Fruit fly (Drosophila melanogaster) whole organism, wandering third instar larva: ENCODE results near the gene CG3386.

Experiments
- Abd-B ChIP-seq: fragments of >200 bp; optimal IDR thresholded peaks from 2 replicates; lab custom pipeline; 2017; ENCODE audit warnings: missing biosample characterization, missing genetic modification characterization
- CG32264 ChIP-seq: fragments of 200-800 bp; sonication (Bioruptor generic); optimal IDR thresholded peaks from 2 replicates; lab custom pipeline; 2016; ENCODE audit warnings: missing biosample characterization, missing genetic modification characterization
- CG9705 ChIP-seq: fragments of 200-800 bp; sonication (Bioruptor generic); optimal IDR thresholded peaks from 2 replicates; lab custom pipeline; 2018; ENCODE audit warnings: missing biosample characterization, mild to moderate bottlenecking, missing genetic modification characterization
- CrebA ChIP-seq: fragments of 200-800 bp; sonication (Bioruptor generic); optimal IDR thresholded peaks from 2 replicates; lab custom pipeline; 2016; ENCODE audit warnings: missing biosample characterization, mild to moderate bottlenecking, missing genetic modification characterization, borderline replicate concordance
- Dfd ChIP-seq: fragments of >200 bp; optimal IDR thresholded peaks from 2 replicates; lab custom pipeline; 2017; ENCODE audit warnings: missing biosample characterization, missing genetic modification characterization
- Dif ChIP-seq: fragments of 200-275, 200-300 bp; sonication (Bioruptor generic); optimal IDR thresholded peaks from 2 replicates; lab custom pipeline; 2018; ENCODE audit warnings: missing biosample characterization, missing genetic modification characterization; ENCODE audit not compliant: partially characterized antibody
- GATAd ChIP-seq: sonication (Bioruptor generic); optimal IDR thresholded peaks from 2 replicates; lab custom pipeline; 2016; ENCODE audit warnings: missing biosample characterization, missing genetic modification characterization
- HLH106 ChIP-seq: fragments of 200-800 bp; optimal IDR thresholded peaks from 3 replicates; lab custom pipeline; 2019; ENCODE audit warnings: missing biosample characterization, mild to moderate bottlenecking, missing genetic modification characterization, moderate library complexity
- Hnf4 ChIP-seq: fragments of 200-800 bp; sonication (Bioruptor generic); optimal IDR thresholded peaks from 2 replicates; lab custom pipeline; 2016; ENCODE audit warnings: missing biosample characterization, mild to moderate bottlenecking, missing genetic modification characterization
- Hr78 ChIP-seq: fragments of >200 bp; optimal IDR thresholded peaks from 2 replicates; lab custom pipeline; 2017; ENCODE audit warnings: missing biosample characterization, missing genetic modification characterization
- Hr83 ChIP-seq: fragments of 200-300 bp; sonication (Bioruptor generic); optimal IDR thresholded peaks from 2 replicates; lab custom pipeline; 2016; ENCODE audit warnings: missing biosample characterization, mild to moderate bottlenecking, missing genetic modification characterization, moderate library complexity; ENCODE audit not compliant: poor library complexity, severe bottlenecking
- Jra ChIP-seq: sonication (Bioruptor generic); optimal IDR thresholded peaks from 2 replicates; lab custom pipeline; 2016; ENCODE audit warnings: missing biosample characterization, missing genetic modification characterization
- Mio ChIP-seq: sonication (Bioruptor generic); optimal IDR thresholded peaks from 2 replicates; lab custom pipeline; 2016; ENCODE audit warnings: missing biosample characterization, missing genetic modification characterization
- Myc ChIP-seq: fragments of >200 bp; optimal IDR thresholded peaks from 2 replicates; lab custom pipeline; 2017
- N ChIP-seq: fragments of >200 bp; optimal IDR thresholded peaks from 2 replicates; lab custom pipeline; 2018; ENCODE audit warnings: missing biosample characterization, missing external identifiers, missing genetic modification characterization
- OdsH ChIP-seq: fragments of 200-800 bp; sonication (Bioruptor generic); optimal IDR thresholded peaks from 2 replicates; lab custom pipeline; 2016; ENCODE audit warnings: missing biosample characterization, mild to moderate bottlenecking, missing genetic modification characterization
- Rel ChIP-seq, 2 experiments: fragments of 200-800 bp; sonication (Bioruptor generic) in 1 of 2; optimal IDR thresholded peaks; 2 replicates in 1 of 2; 3 replicates in 1 of 2; lab custom pipeline; 2016 to 2019; ENCODE audit warnings: mild to moderate bottlenecking in 2 of 2, missing biosample characterization in 2 of 2, missing genetic modification characterization in 2 of 2, moderate library complexity in 1 of 2
- Sp1 ChIP-seq: fragments of 200-800 bp; sonication (Bioruptor generic); optimal IDR thresholded peaks from 3 replicates; lab custom pipeline; 2019; ENCODE audit warnings: missing biosample characterization, mild to moderate bottlenecking, missing genetic modification characterization, moderate library complexity
- Vsx2 ChIP-seq: fragments of 200-300, 225-300 bp; sonication (Bioruptor generic); optimal IDR thresholded peaks from 2 replicates; lab custom pipeline; 2018; ENCODE audit warnings: missing biosample characterization, missing genetic modification characterization; ENCODE audit not compliant: partially characterized antibody
- br ChIP-seq: fragments of 200-800 bp; sonication (Bioruptor generic); optimal IDR thresholded peaks from 2 replicates; lab custom pipeline; 2016; ENCODE audit warnings: missing biosample characterization, missing genetic modification characterization
- brk ChIP-seq: fragments of 200-800 bp; sonication (Bioruptor generic); optimal IDR thresholded peaks from 2 replicates; lab custom pipeline; 2016; ENCODE audit warnings: missing biosample characterization, mild to moderate bottlenecking, missing genetic modification characterization
- dmrt93B ChIP-seq: fragments of 200-800 bp; sonication (Bioruptor generic); optimal IDR thresholded peaks from 2 replicates; lab custom pipeline; 2018; ENCODE audit warnings: missing biosample characterization, mild to moderate bottlenecking, missing genetic modification characterization
- dsf ChIP-seq: sonication (Bioruptor generic); optimal IDR thresholded peaks from 2 replicates; lab custom pipeline; 2016; ENCODE audit warnings: missing biosample characterization, missing genetic modification characterization, borderline replicate concordance
- foxo ChIP-seq, 2 experiments: fragments of 200-800 bp; sonication (Bioruptor generic); optimal IDR thresholded peaks; 2 replicates in 1 of 2; 3 replicates in 1 of 2; lab custom pipeline; 2016 to 2017; ENCODE audit warnings: missing biosample characterization in 2 of 2, missing genetic modification characterization in 2 of 2
- fru ChIP-seq: fragments of 200-800 bp; sonication (Bioruptor generic); optimal IDR thresholded peaks from 3 replicates; lab custom pipeline; 2016; ENCODE audit warnings: missing biosample characterization, mild to moderate bottlenecking, missing genetic modification characterization
- h ChIP-seq: fragments of 200-800 bp; sonication (Bioruptor generic); optimal IDR thresholded peaks from 3 replicates; lab custom pipeline; 2016; ENCODE audit warnings: missing biosample characterization, mild to moderate bottlenecking, missing genetic modification characterization
- jim ChIP-seq: fragments of 175-275, 200-325 bp; sonication (Bioruptor generic); optimal IDR thresholded peaks from 2 replicates; lab custom pipeline; 2016; ENCODE audit warnings: missing biosample characterization, mild to moderate bottlenecking, missing genetic modification characterization
- lola ChIP-seq: fragments of >200 bp; optimal IDR thresholded peaks from 2 replicates; lab custom pipeline; 2017; ENCODE audit warnings: missing biosample characterization, missing genetic modification characterization
- pan ChIP-seq: fragments of >200 bp; optimal IDR thresholded peaks from 2 replicates; lab custom pipeline; 2017
- psq ChIP-seq: fragments of 200-800 bp; sonication (Bioruptor generic); optimal IDR thresholded peaks from 3 replicates; lab custom pipeline; 2017; ENCODE audit warnings: missing biosample characterization, mild to moderate bottlenecking, missing genetic modification characterization, moderate library complexity
- rgr ChIP-seq: fragments of 200-800 bp; sonication (Bioruptor generic); optimal IDR thresholded peaks from 3 replicates; lab custom pipeline; 2016; ENCODE audit warnings: missing biosample characterization, mild to moderate bottlenecking, missing genetic modification characterization
- sage ChIP-seq: fragments of 200-800 bp; sonication (Bioruptor generic); optimal IDR thresholded peaks from 2 replicates; lab custom pipeline; 2016; ENCODE audit warnings: missing biosample characterization, mild to moderate bottlenecking, missing genetic modification characterization
- sv ChIP-seq: fragments of 200-800 bp; sonication (Bioruptor generic); optimal IDR thresholded peaks from 3 replicates; lab custom pipeline; 2016; ENCODE audit warnings: missing biosample characterization, missing genetic modification characterization
- tai ChIP-seq: sonication (Bioruptor generic); optimal IDR thresholded peaks from 2 replicates; lab custom pipeline; 2016; ENCODE audit warnings: missing biosample characterization, missing genetic modification characterization
- usp ChIP-seq: fragments of >200 bp; optimal IDR thresholded peaks from 2 replicates; lab custom pipeline; 2017; ENCODE audit warnings: missing biosample characterization, missing genetic modification characterization
- woc ChIP-seq: sonication (Bioruptor generic); optimal IDR thresholded peaks from 2 replicates; lab custom pipeline; 2016; ENCODE audit warnings: missing biosample characterization, mild to moderate bottlenecking, missing genetic modification characterization

CG3386 gene

dm6 chr3L:727190-727589 is 44.9 kb upstream of the CG3386 start:
- TF ChIP-seq brk (GFP tag; lab: Kevin White, UChicago) = no peak
- TF ChIP-seq dmrt93B (GFP tag; lab: Kevin White, UChicago) = peak; percentile 2
- TF ChIP-seq usp (GFP tag; lab: Kevin White, UChicago) = no peak
- no peak for TF ChIP-seq GATAd
- peak; percentile 37 for TF ChIP-seq h
- TF ChIP-seq psq (GFP tag; lab: Kevin White, UChicago) = no peak
- TF ChIP-seq Myc (lab: Kevin White, UChicago) = no peak
- TF ChIP-seq foxo (GFP tag; optimal IDR thresholded peaks at IDR 0.05; lab: Kevin White, UChicago) = peak in 1 of 2 experiments; percentile 45
- TF ChIP-seq Dif (GFP tag; lab: Kevin White, UChicago) = no peak
- no peak for TF ChIP-seq jim
- TF ChIP-seq pan (lab: Kevin White, UChicago) = no peak
- no peak for TF ChIP-seq sv (GFP tag; lab: Kevin White, UChicago)
- TF ChIP-seq Hr83 (GFP tag; lab: Kevin White, UChicago) = no peak
- TF ChIP-seq N = no peak
- no peak for TF ChIP-seq HLH106
- no peak for TF ChIP-seq br (GFP tag; lab: Kevin White, UChicago)
- TF ChIP-seq fru = peak; percentile 39
- TF ChIP-seq tai (GFP tag; lab: Kevin White, UChicago) = no peak
- no peak for TF ChIP-seq Rel (GFP tag; optimal IDR thresholded peaks at IDR 0.05; lab: Kevin White, UChicago)
- no peak for TF ChIP-seq Rel (tag; optimal IDR thresholded peaks at IDR 0.05; lab: Kevin White, UChicago)
- TF ChIP-seq CrebA = no peak
- TF ChIP-seq sage (GFP tag; lab: Kevin White, UChicago) = no peak
- TF ChIP-seq CG9705 (GFP tag; lab: Kevin White, UChicago) = no peak
- no peak for TF ChIP-seq Jra
- no peak for TF ChIP-seq Hr78 (GFP tag; lab: Kevin White, UChicago)
- TF ChIP-seq Vsx2 = no peak
- TF ChIP-seq Dfd (GFP tag; lab: Kevin White, UChicago) = no peak
- TF ChIP-seq OdsH (GFP tag; lab: Kevin White, UChicago) = peak; percentile 4
- no peak for TF ChIP-seq Sp1 (GFP tag; lab: Kevin White, UChicago)
- no peak for TF ChIP-seq rgr (GFP tag; lab: Kevin White, UChicago)
- TF ChIP-seq woc = no peak
- TF ChIP-seq, all 38 proteins: peak for 5

dm6 chr3L:726486-727180 is 44.4 kb upstream of the CG3386 start:
- TF ChIP-seq sv (GFP tag; lab: Kevin White, UChicago) = no peak
- no peak for TF ChIP-seq usp (GFP tag; lab: Kevin White, UChicago)
- no peak for TF ChIP-seq psq (GFP tag; lab: Kevin White, UChicago)
- TF ChIP-seq br (GFP tag; lab: Kevin White, UChicago) = no peak
- no peak for TF ChIP-seq Dif (GFP tag; lab: Kevin White, UChicago)
- no peak for TF ChIP-seq CG9705 (GFP tag; lab: Kevin White, UChicago)
- TF ChIP-seq OdsH (GFP tag; lab: Kevin White, UChicago) = no peak
- no peak for TF ChIP-seq foxo (GFP tag; optimal IDR thresholded peaks at IDR 0.05; lab: Kevin White, UChicago)
- TF ChIP-seq Rel (GFP tag; optimal IDR thresholded peaks at IDR 0.05; lab: Kevin White, UChicago) = no peak
- no peak for TF ChIP-seq Rel (tag; optimal IDR thresholded peaks at IDR 0.05; lab: Kevin White, UChicago)
- TF ChIP-seq Mio (GFP tag; lab: Kevin White, UChicago) = no peak
- TF ChIP-seq dmrt93B (GFP tag; lab: Kevin White, UChicago) = no peak
- no peak for TF ChIP-seq HLH106
- no peak for TF ChIP-seq CrebA
- TF ChIP-seq Hr78 (GFP tag; lab: Kevin White, UChicago) = no peak
- no peak for TF ChIP-seq CG32264
- TF ChIP-seq Sp1 (GFP tag; lab: Kevin White, UChicago) = no peak
- TF ChIP-seq Abd-B = no peak
- TF ChIP-seq Myc (lab: Kevin White, UChicago) = no peak

- TF ChIP-seq sv (GFP tag; lab: Kevin White, UChicago) (peak; percentile 53), Vsx2 (no peak), brk (GFP tag; lab: Kevin White, UChicago) (peak; percentile 73), HLH106 (peak; percentile 75), br (GFP tag; lab: Kevin White, UChicago) (peak; percentile 83), Jra (peak; percentile 52), dsf (GFP tag; lab: Kevin White, UChicago) (no peak), tai (GFP tag; lab: Kevin White, UChicago) (peak; percentile 24), Hr83 (GFP tag; lab: Kevin White, UChicago) (peak; percentile 11), Hnf4 (peak; percentile 85), dmrt93B (GFP tag; lab: Kevin White, UChicago) (peak; percentile 62), CG32264 (peak; percentile 71), Sp1 (GFP tag; lab: Kevin White, UChicago) (peak; percentile 82), Dfd (GFP tag; lab: Kevin White, UChicago) (no peak), CrebA (peak; percentile 33), OdsH (GFP tag; lab: Kevin White, UChicago) (peak; percentile 84), Abd-B (no peak), N (no peak), sage (GFP tag; lab: Kevin White, UChicago) (peak; percentile 70), Rel (GFP tag; optimal IDR thresholded peaks at IDR 0.05; lab: Kevin White, UChicago) (no peak), Rel (tag; optimal IDR thresholded peaks at IDR 0.05; lab: Kevin White, UChicago) (peak; percentile 85), jim (no peak), rgr (GFP tag; lab: Kevin White, UChicago) (peak; percentile 87), h (peak; percentile 89), GATAd (no peak), pan (lab: Kevin White, UChicago) (no peak), Myc (lab: Kevin White, UChicago) (no peak), Hr78 (GFP tag; lab: Kevin White, UChicago) (no peak), lola (GFP tag; lab: Kevin White, UChicago) (no peak), CG9705 (GFP tag; lab: Kevin White, UChicago) (no peak), Mio (GFP tag; lab: Kevin White, UChicago) (peak; percentile 3), woc (peak; percentile 64), Dif (GFP tag; lab: Kevin White, UChicago) (no peak), usp (GFP tag; lab: Kevin White, UChicago) (no peak), fru (peak; percentile 87)
These were observed 43.4 kb upstream of the CG3386 start for dm6 chr3L:725527-726191.
